Fruit fly (Drosophila melanogaster): ENCODE results near the gene CG17572.

DNA sequence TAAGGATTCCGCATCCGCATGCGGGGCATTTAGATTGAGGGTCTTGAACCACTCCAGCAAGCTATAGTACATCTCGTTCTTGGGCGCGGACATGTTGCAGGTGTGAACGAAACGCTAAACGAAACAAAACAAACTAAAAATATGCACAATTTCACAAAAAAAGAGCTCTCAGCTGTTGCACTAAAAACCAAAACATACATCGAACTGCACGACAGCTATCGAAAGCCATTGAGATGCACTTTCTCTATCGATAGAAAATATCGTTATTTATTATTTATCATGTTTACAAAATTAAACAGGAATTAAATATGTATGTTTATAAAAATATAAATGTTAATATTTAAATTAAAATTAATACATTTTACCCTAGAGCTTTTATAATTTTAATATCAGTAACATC lies 40.7 kb downstream of the CG17572 start, which contains the start of gene hook:
- no peak for TF ChIP-seq psq (optimal IDR thresholded peaks at IDR 0.05)
- no peak for TF ChIP-seq insv (optimal IDR thresholded peaks at IDR 0.05)
- TF ChIP-seq h (optimal IDR thresholded peaks at IDR 0.05), result no peak
- no peak for TF ChIP-seq Myc (optimal IDR thresholded peaks at IDR 0.05)
- no peak for TF ChIP-seq Sin3A (optimal IDR thresholded peaks at IDR 0.05)
- no peak for TF ChIP-seq ttk (optimal IDR thresholded peaks at IDR 0.05)

Measured in Kc167 (cell line).